Worm (Caenorhabditis elegans) whole organism, mixed stage, embryonic: ENCODE data around the gene cnc-10.
A peak's percentile ranks its signal among the peaks of the same experiment; 100 is the strongest.

Source experiments
- M03D4.4 ChIP-seq: sonication (generic microtip); optimal IDR thresholded peaks from 2 replicates; lab custom pipeline; 2017; ENCODE audit warnings: mild to moderate bottlenecking, missing genetic modification characterization, missing compliant biosample characterization
- bed-3 ChIP-seq: fragments of 200-800 bp; sonication (Bioruptor generic); optimal IDR thresholded peaks from 3 replicates; lab custom pipeline; 2018; ENCODE audit warnings: mild to moderate bottlenecking, missing genetic modification characterization, moderate library complexity, missing compliant biosample characterization
- blmp-1 ChIP-seq: fragments of 150-350 bp; optimal IDR thresholded peaks from 2 replicates; lab custom pipeline; 2014; ENCODE audit warnings: missing biosample characterization, missing genetic modification characterization
- ceh-43 ChIP-seq: fragments of 200-800 bp; sonication (Bioruptor generic); optimal IDR thresholded peaks from 2 replicates; lab custom pipeline; 2018; ENCODE audit warnings: mild to moderate bottlenecking, missing genetic modification characterization, moderate library complexity, missing compliant biosample characterization
- ceh-83 ChIP-seq: fragments of 200-800 bp; sonication (Bioruptor generic); optimal IDR thresholded peaks from 2 replicates; lab custom pipeline; 2018; ENCODE audit warnings: mild to moderate bottlenecking, missing genetic modification characterization, missing compliant biosample characterization
- ces-1 ChIP-seq: fragments of 150-350 bp; optimal IDR thresholded peaks from 2 replicates; lab custom pipeline; 2014; ENCODE audit warnings: missing biosample characterization, missing genetic modification reagents, missing genetic modification characterization
- cnd-1 ChIP-seq: fragments of 200-800 bp; sonication (Bioruptor generic); optimal IDR thresholded peaks from 2 replicates; lab custom pipeline; 2018; ENCODE audit warnings: mild to moderate bottlenecking, missing genetic modification characterization, missing compliant biosample characterization
- drap-1 ChIP-seq: fragments of 200-800 bp; sonication (Bioruptor generic); optimal IDR thresholded peaks from 3 replicates; lab custom pipeline; 2018; ENCODE audit warnings: mild to moderate bottlenecking, missing genetic modification characterization, missing compliant biosample characterization
- elt-3 ChIP-seq: fragments of 150-350 bp; optimal IDR thresholded peaks from 2 replicates; lab custom pipeline; 2014; ENCODE audit warnings: missing biosample characterization, missing genetic modification characterization
- flh-1 ChIP-seq: fragments of 200-800 bp; sonication (Bioruptor generic); optimal IDR thresholded peaks from 2 replicates; lab custom pipeline; 2018; ENCODE audit warnings: mild to moderate bottlenecking, missing genetic modification characterization, moderate library complexity, missing compliant biosample characterization
- hlh-1 ChIP-seq: fragments of 150-350 bp; optimal IDR thresholded peaks from 2 replicates; lab custom pipeline; 2014; ENCODE audit warnings: missing biosample characterization, missing genetic modification reagents, missing genetic modification characterization
- lin-13 ChIP-seq: fragments of 150-350 bp; optimal IDR thresholded peaks from 2 replicates; lab custom pipeline; 2014; ENCODE audit warnings: missing biosample characterization, missing genetic modification characterization
- lin-32 ChIP-seq: fragments of 200-800 bp; sonication (Bioruptor generic); optimal IDR thresholded peaks from 2 replicates; lab custom pipeline; 2018; ENCODE audit warnings: mild to moderate bottlenecking, missing genetic modification characterization, missing compliant biosample characterization
- lsy-2 ChIP-seq: fragments of 150-350 bp; optimal IDR thresholded peaks from 2 replicates; lab custom pipeline; 2014; ENCODE audit warnings: missing biosample characterization, missing genetic modification characterization
- mab-5 ChIP-seq: fragments of 150-350 bp; optimal IDR thresholded peaks from 2 replicates; lab custom pipeline; 2014; ENCODE audit warnings: missing biosample characterization, missing genetic modification characterization
- mep-1 ChIP-seq: fragments of 150-350 bp; optimal IDR thresholded peaks from 2 replicates; lab custom pipeline; 2017; ENCODE audit warnings: missing biosample characterization, missing genetic modification reagents, missing genetic modification characterization, inconsistent platforms
- mls-2 ChIP-seq: sonication (generic microtip); optimal IDR thresholded peaks from 2 replicates; lab custom pipeline; 2016; ENCODE audit warnings: mild to moderate bottlenecking, missing genetic modification characterization, moderate library complexity, missing compliant biosample characterization
- nhr-237 ChIP-seq: fragments of 150-350 bp; optimal IDR thresholded peaks from 2 replicates; lab custom pipeline; 2014; ENCODE audit warnings: missing biosample characterization, missing genetic modification characterization
- nhr-28 ChIP-seq: fragments of 150-350 bp; optimal IDR thresholded peaks from 2 replicates; lab custom pipeline; 2014; ENCODE audit warnings: missing biosample characterization, missing genetic modification characterization
- nhr-76 ChIP-seq: sonication (generic microtip); optimal IDR thresholded peaks from 2 replicates; lab custom pipeline; 2017; ENCODE audit warnings: missing biosample characterization, missing genetic modification characterization
- pha-4 ChIP-seq: fragments of 150-350 bp; optimal IDR thresholded peaks from 2 replicates; lab custom pipeline; 2018; ENCODE audit warnings: missing biosample characterization, missing genetic modification reagents, missing genetic modification characterization
- sem-2 ChIP-seq: fragments of 200-800 bp; sonication (Bioruptor generic); optimal IDR thresholded peaks from 2 replicates; lab custom pipeline; 2018; ENCODE audit warnings: mild to moderate bottlenecking, missing genetic modification characterization, missing compliant biosample characterization
- snpc-4 ChIP-seq: fragments of 150-350 bp; optimal IDR thresholded peaks from 2 replicates; lab custom pipeline; 2014; ENCODE audit warnings: missing biosample characterization, missing genetic modification characterization
- sptf-1 ChIP-seq: sonication (generic microtip); optimal IDR thresholded peaks from 2 replicates; lab custom pipeline; 2017; ENCODE audit warnings: mild to moderate bottlenecking, missing genetic modification characterization, moderate library complexity, missing compliant biosample characterization
- unc-120 ChIP-seq: sonication (generic microtip); optimal IDR thresholded peaks from 2 replicates; lab custom pipeline; 2017; ENCODE audit warnings: missing genetic modification characterization, missing compliant biosample characterization; ENCODE audit not compliant: poor library complexity, severe bottlenecking
- unc-62 ChIP-seq: fragments of 150-350 bp; optimal IDR thresholded peaks from 2 replicates; lab custom pipeline; 2014; ENCODE audit warnings: missing biosample characterization, missing genetic modification reagents, missing genetic modification characterization
- zip-8 ChIP-seq: fragments of 150-350 bp; optimal IDR thresholded peaks from 2 replicates; lab custom pipeline; 2014; ENCODE audit warnings: missing biosample characterization, missing genetic modification characterization
- ztf-11 ChIP-seq: fragments of 150-350 bp; optimal IDR thresholded peaks from 2 replicates; lab custom pipeline; 2014; ENCODE audit warnings: missing biosample characterization, missing genetic modification characterization

cnc-10 gene

DNA sequence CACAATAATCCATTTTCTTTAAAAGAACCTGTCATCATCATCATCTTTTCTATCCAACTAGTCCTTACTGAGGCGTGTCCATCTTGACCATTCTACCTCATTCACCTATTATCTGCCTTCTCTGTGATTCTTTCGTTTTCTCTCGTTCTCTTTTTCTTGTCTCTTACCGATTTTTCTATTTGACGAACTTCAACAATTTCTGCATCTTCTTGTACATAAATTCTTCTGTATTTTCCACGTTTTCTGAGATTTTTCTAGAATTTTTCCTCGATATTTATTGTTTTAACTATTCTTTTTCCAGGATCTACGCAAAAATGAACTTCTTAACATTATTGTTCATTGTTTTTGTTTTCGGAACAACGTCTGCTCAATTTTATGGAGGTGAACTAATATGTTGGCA is at the start of gene cnc-10:
cnc-10 (plus strand) TSS at position 301 of the 400 bp plus-strand sequence.
- TF ChIP-seq hlh-1 (tag; lab: Kevin White, UChicago) = no peak
- TF ChIP-seq, all 35 proteins: peak for 0

DNA sequence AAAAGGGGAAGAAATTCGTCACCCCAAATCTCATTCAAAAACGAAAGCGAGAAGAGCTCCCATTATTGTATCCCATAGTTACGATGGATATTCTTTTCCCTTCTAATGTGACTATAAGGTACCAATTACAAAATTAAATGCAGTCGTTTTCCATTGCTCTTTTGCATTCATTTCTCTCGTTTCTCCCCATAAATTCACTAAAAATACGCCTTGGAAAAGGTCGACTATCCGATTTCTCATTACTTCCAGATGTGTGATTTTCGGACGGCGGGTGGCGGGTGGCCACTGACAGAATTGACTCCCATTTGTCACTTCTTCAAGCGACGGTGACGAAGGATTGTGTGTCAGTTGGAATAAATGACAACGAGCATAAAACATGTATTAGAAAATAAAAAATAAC is 49.5 kb upstream of the cnc-10 start:
- no peak for TF ChIP-seq zip-8 (tag; lab: Kevin White, UChicago)
- TF ChIP-seq ceh-83 (GFP tag; lab: Kevin White, UChicago) = no peak
- no peak for TF ChIP-seq ces-1 (GFP tag; lab: Kevin White, UChicago)
- TF ChIP-seq mep-1 (tag; lab: Kevin White, UChicago) = no peak
- no peak for TF ChIP-seq bed-3 (GFP tag; lab: Kevin White, UChicago)
- TF ChIP-seq ztf-11 = no peak
- no peak for TF ChIP-seq flh-1
- TF ChIP-seq snpc-4 (tag; lab: Kevin White, UChicago) = no peak
- TF ChIP-seq lin-13 (tag; lab: Kevin White, UChicago) = no peak
- TF ChIP-seq lin-32 (GFP tag; lab: Kevin White, UChicago) = no peak
- no peak for TF ChIP-seq unc-62 (GFP tag; lab: Kevin White, UChicago)
- no peak for TF ChIP-seq ceh-43
- no peak for TF ChIP-seq nhr-76 (tag; lab: Kevin White, UChicago)

DNA sequence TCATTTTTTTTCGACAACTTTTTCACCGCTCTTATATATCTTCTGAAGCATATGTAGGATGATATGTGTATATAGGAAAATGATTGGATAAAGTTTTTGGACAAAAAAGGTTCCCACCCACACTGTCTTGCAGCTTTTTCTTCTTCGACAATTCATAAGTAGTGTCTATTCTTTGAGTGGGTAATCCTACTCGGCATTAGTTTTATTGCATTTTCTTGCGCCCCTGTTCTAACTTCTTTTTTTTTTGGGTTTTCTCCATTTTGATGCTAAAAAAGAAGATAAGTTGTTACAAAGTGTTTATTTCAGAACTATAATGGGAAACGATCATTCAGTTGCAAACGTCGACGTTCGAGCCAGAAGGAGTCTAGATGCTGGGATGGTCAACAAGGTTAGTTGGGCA is 48.7 kb upstream of the cnc-10 start, which contains the start of gene glb-3:
glb-3 (plus strand) TSS at position 301 of the 400 bp plus-strand sequence.
- TF ChIP-seq pha-4 (tag; lab: Kevin White, UChicago) (no peak), nhr-237 (tag; lab: Kevin White, UChicago) (no peak), ceh-43 (no peak)
- TF ChIP-seq, all 35 proteins: peak for 0

DNA sequence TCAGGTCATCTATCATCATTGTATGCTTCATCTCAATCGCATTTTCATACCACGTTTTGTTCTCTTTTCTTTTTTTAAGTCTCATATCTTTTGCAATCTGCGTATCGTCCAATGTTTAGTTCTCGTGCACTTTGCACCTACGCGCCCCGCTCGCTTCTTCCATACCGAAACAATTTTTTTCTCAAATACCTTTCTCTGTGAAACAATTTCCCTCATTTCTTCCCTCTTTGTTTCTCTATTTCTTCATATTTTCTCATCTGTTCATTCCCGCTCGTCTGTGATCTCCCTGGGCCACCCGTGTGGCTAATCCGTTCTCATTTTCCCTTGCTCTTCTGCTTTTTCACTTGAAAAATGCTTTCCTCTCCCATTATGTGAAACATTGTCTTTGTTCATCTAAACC is 42.7 kb upstream of the cnc-10 start:
- TF ChIP-seq hlh-1 (tag; lab: Kevin White, UChicago) (peak; percentile 3), unc-120 (tag; lab: Kevin White, UChicago) (peak; percentile 65), drap-1 (no peak), mls-2 (tag; lab: Kevin White, UChicago) (no peak)

ce11 chrV:11141179-11141578 is 41.8 kb upstream of the cnc-10 start, which contains the start of gene folt-1:
Gene folt-1 (plus strand): TSS chrV:11141479.
- no peak for TF ChIP-seq M03D4.4
- TF ChIP-seq snpc-4 (tag; lab: Kevin White, UChicago) = no peak
- no peak for TF ChIP-seq ztf-11
- no peak for TF ChIP-seq sptf-1 (tag; lab: Kevin White, UChicago)
- no peak for TF ChIP-seq elt-3 (tag; lab: Kevin White, UChicago)
- TF ChIP-seq lin-32 (GFP tag; lab: Kevin White, UChicago) = no peak
- TF ChIP-seq ces-1 (GFP tag; lab: Kevin White, UChicago) = no peak
- no peak for TF ChIP-seq ceh-83 (GFP tag; lab: Kevin White, UChicago)
- TF ChIP-seq hlh-1 (tag; lab: Kevin White, UChicago) = no peak

ce11 chrV:11144694-11145093 is 38.3 kb upstream of the cnc-10 start, which contains the start of gene C06H2.7:
Gene C06H2.7 (minus strand): TSS chrV:11144794.
- TF ChIP-seq M03D4.4 (no peak), bed-3 (GFP tag; lab: Kevin White, UChicago) (no peak), snpc-4 (tag; lab: Kevin White, UChicago) (no peak), mls-2 (tag; lab: Kevin White, UChicago) (no peak), drap-1 (no peak), mab-5 (tag; lab: Kevin White, UChicago) (no peak), nhr-76 (tag; lab: Kevin White, UChicago) (no peak), ceh-83 (GFP tag; lab: Kevin White, UChicago) (no peak), nhr-28 (tag; lab: Kevin White, UChicago) (no peak), blmp-1 (tag; lab: Kevin White, UChicago) (no peak), cnd-1 (tag; lab: Kevin White, UChicago) (no peak), flh-1 (no peak), nhr-237 (tag; lab: Kevin White, UChicago) (no peak), zip-8 (tag; lab: Kevin White, UChicago) (no peak), sem-2 (no peak), ztf-11 (no peak), lsy-2 (tag; lab: Kevin White, UChicago) (no peak)
